Fruit fly (Drosophila melanogaster): ENCODE results near the gene lsn.
A peak's percentile ranks its signal among the peaks of the same experiment; 100 is the strongest.

The lsn gene

dm6 chr3R:21856098-21856872 is 8.7 kb upstream of the lsn start, which contains the start of gene glec (continued):
- no peak for TF ChIP-seq ac (GFP tag; optimal IDR thresholded peaks at IDR 0.05)
- TF ChIP-seq CG15514 (GFP tag; optimal IDR thresholded peaks at IDR 0.05) = peak; percentile 91
- peak; percentile 44; the same call in 1 of the 2 replicates for TF ChIP-seq CG14014 (GFP tag; IDR thresholded peaks at IDR 0.05)
- peak; percentile 55 for TF ChIP-seq gro (GFP tag; optimal IDR thresholded peaks at IDR 0.05)
- peak; percentile 47; the same call in 1 of the 3 replicates for TF ChIP-seq CG34224 (GFP tag; IDR thresholded peaks at IDR 0.05; ENCODE audit: partially characterized antibody)
- peak in 1 of 2 experiments; percentile 41 for TF ChIP-seq insv (GFP tag; optimal IDR thresholded peaks at IDR 0.05)
- TF ChIP-seq corto (GFP tag; optimal IDR thresholded peaks at IDR 0.05) = peak; percentile 62
- TF ChIP-seq Dp (GFP tag; optimal IDR thresholded peaks at IDR 0.05) = peak; percentile 9
- TF ChIP-seq CG10274 (GFP tag; optimal IDR thresholded peaks at IDR 0.05) = no peak
- peak; percentile 33 for TF ChIP-seq kay (GFP tag; optimal IDR thresholded peaks at IDR 0.05)
- peak; percentile 50; the same call in 1 of the 2 replicates for TF ChIP-seq seq (GFP tag; IDR thresholded peaks at IDR 0.05)
- TF ChIP-seq oc (tag; optimal IDR thresholded peaks at IDR 0.05) = peak; percentile 71
- peak; percentile 29 for TF ChIP-seq CG17829 (tag; optimal IDR thresholded peaks at IDR 0.05)
- peak; percentile 96 for TF ChIP-seq chm (GFP tag; IDR thresholded peaks at IDR 0.05)
- TF ChIP-seq CG3407 (GFP tag; optimal IDR thresholded peaks at IDR 0.05) = peak; percentile 12
- peak; percentile 99 for TF ChIP-seq Blimp-1 (GFP tag; optimal IDR thresholded peaks at IDR 0.05)
- no peak for TF ChIP-seq Nf-YB (GFP tag; optimal IDR thresholded peaks at IDR 0.05)
- TF ChIP-seq da (GFP tag; optimal IDR thresholded peaks at IDR 0.05) = no peak
- TF ChIP-seq CG34376 (GFP tag; optimal IDR thresholded peaks at IDR 0.05) = peak; percentile 28
- TF ChIP-seq zfh1 (GFP tag; IDR thresholded peaks at IDR 0.05) = peak; percentile 74
- TF ChIP-seq HLH54F (GFP tag; optimal IDR thresholded peaks at IDR 0.05) = peak; percentile 14
- TF ChIP-seq ci (GFP tag; IDR thresholded peaks at IDR 0.05) = peak; percentile 90
- no peak for TF ChIP-seq prd (optimal IDR thresholded peaks at IDR 0.05)
- peak; percentile 24; the same call in 2 of the 3 replicates for TF ChIP-seq prd (GFP tag; IDR thresholded peaks at IDR 0.05)
- TF ChIP-seq salm (tag; optimal IDR thresholded peaks at IDR 0.05) = peak; percentile 18
- peak; percentile 28; the same call in 1 of the 2 replicates for TF ChIP-seq CG3847 (GFP tag; IDR thresholded peaks at IDR 0.05)
- TF ChIP-seq CG8388 (GFP tag; optimal IDR thresholded peaks at IDR 0.05) = peak; percentile 16
- peak; percentile 61 for TF ChIP-seq her (GFP tag; optimal IDR thresholded peaks at IDR 0.05)
- peak; percentile 36 for TF ChIP-seq pb (GFP tag; optimal IDR thresholded peaks at IDR 0.05)
- TF ChIP-seq Opbp (GFP tag; IDR thresholded peaks at IDR 0.05; ENCODE audit: partially characterized antibody) = peak; percentile 73
- TF ChIP-seq Ssrp (tag; optimal IDR thresholded peaks at IDR 0.05) = peak; percentile 47
- TF ChIP-seq Antp (GFP tag; optimal IDR thresholded peaks at IDR 0.05) = peak; percentile 57
- TF ChIP-seq C15 (GFP tag; IDR thresholded peaks at IDR 0.05) = no peak
- TF ChIP-seq CG4404 (GFP tag; IDR thresholded peaks at IDR 0.05) = no peak
- peak; percentile 1 for TF ChIP-seq Nf-YC (tag; optimal IDR thresholded peaks at IDR 0.05)
- peak; percentile 51 for TF ChIP-seq CG13424 (tag; optimal IDR thresholded peaks at IDR 0.05)
- peak; percentile 71 for TF ChIP-seq NFAT (GFP tag; IDR thresholded peaks at IDR 0.05)
- no peak for TF ChIP-seq tx (GFP tag; optimal IDR thresholded peaks at IDR 0.05)
- peak; percentile 38 for TF ChIP-seq CG11696 (GFP tag; IDR thresholded peaks at IDR 0.05)
- TF ChIP-seq CG17912 (GFP tag; optimal IDR thresholded peaks at IDR 0.05) = peak; percentile 45
- TF ChIP-seq cwo (GFP tag; optimal IDR thresholded peaks at IDR 0.05) = no peak
- peak; percentile 88 for TF ChIP-seq sens (GFP tag)
- peak; percentile 70; the same call in 2 of the 3 replicates for TF ChIP-seq CG17361 (GFP tag; IDR thresholded peaks at IDR 0.05)
- TF ChIP-seq HmgD (GFP tag; optimal IDR thresholded peaks at IDR 0.05) = peak; percentile 77
- TF ChIP-seq bbx (GFP tag; IDR thresholded peaks at IDR 0.05; ENCODE audit: partially characterized antibody) = peak; percentile 82
- TF ChIP-seq CG8359 (GFP tag; optimal IDR thresholded peaks at IDR 0.05; ENCODE audit: borderline replicate concordance) = no peak
- peak; percentile 8; the same call in 1 of the 2 replicates for TF ChIP-seq E2f1 (GFP tag; IDR thresholded peaks at IDR 0.05)
- 0 out of 2 replicates have a peak, but pooled peaks have one; percentile 11 for TF ChIP-seq CG6272 (GFP tag; IDR thresholded peaks at IDR 0.05)
- TF ChIP-seq CG4424 (GFP tag; optimal IDR thresholded peaks at IDR 0.05) = no peak
